Worm (Caenorhabditis elegans): Measurements from ENCODE around the gene Y49F6B.12.

ce11 chrII:3512240-3512639, 40.0 kb upstream of the Y49F6B.12 start, which contains the start of gene Y49F6B.19:
- TF ChIP-seq dao-5 (tag; optimal IDR thresholded peaks at IDR 0.05) (no peak), him-1 (tag; optimal IDR thresholded peaks at IDR 0.05) (no peak), W03F9.2 (tag; optimal IDR thresholded peaks at IDR 0.05) (no peak)
